Worm (Caenorhabditis elegans) whole organism, early embryonic: ENCODE data around the gene fipr-13.

Experiments
- B0310.2 ChIP-seq: sonication (generic microtip); optimal IDR thresholded peaks from 2 replicates; lab custom pipeline; 2016; ENCODE audit warnings: mild to moderate bottlenecking, missing genetic modification characterization, missing compliant biosample characterization
- F13C5.2 ChIP-seq: sonication (generic microtip); optimal IDR thresholded peaks from 2 replicates; lab custom pipeline; 2017; ENCODE audit warnings: mild to moderate bottlenecking, missing genetic modification characterization, inconsistent platforms, missing compliant biosample characterization
- aly-1 ChIP-seq: sonication (generic microtip); optimal IDR thresholded peaks from 2 replicates; lab custom pipeline; 2016; ENCODE audit warnings: missing genetic modification characterization, missing compliant biosample characterization
- ama-1 ChIP-seq: fragments of 150-350 bp; optimal IDR thresholded peaks from 2 replicates; lab custom pipeline; 2014
- ceh-13 ChIP-seq: fragments of 200-800 bp; sonication (Bioruptor generic); optimal IDR thresholded peaks from 2 replicates; lab custom pipeline; 2018; ENCODE audit warnings: mild to moderate bottlenecking, missing genetic modification characterization, missing compliant biosample characterization
- ceh-36 ChIP-seq: sonication (generic microtip); optimal IDR thresholded peaks from 2 replicates; lab custom pipeline; 2016; ENCODE audit warnings: missing genetic modification characterization, inconsistent platforms, missing compliant biosample characterization
- ets-7 ChIP-seq: sonication (generic microtip); optimal IDR thresholded peaks from 2 replicates; lab custom pipeline; 2016; ENCODE audit warnings: missing genotype, missing genetic modification characterization, missing compliant biosample characterization
- flt-1 ChIP-seq: fragments of 200-800 bp; sonication (Bioruptor generic); IDR thresholded peaks from 2 replicates; pipeline ENCODE4 v1.3.6; 2022; ENCODE audit warnings: missing genetic modification characterization, missing compliant biosample characterization
- hmbx-1 ChIP-seq: sonication (generic microtip); optimal IDR thresholded peaks from 2 replicates; lab custom pipeline; 2016; ENCODE audit warnings: mild to moderate bottlenecking, missing genetic modification characterization, missing compliant biosample characterization
- hmg-4 ChIP-seq: fragments of 200-800 bp; sonication (Bioruptor generic); optimal IDR thresholded peaks from 2 replicates; lab custom pipeline; 2018; ENCODE audit warnings: mild to moderate bottlenecking, missing genetic modification characterization, missing compliant biosample characterization
- hnd-1 ChIP-seq: sonication (generic microtip); optimal IDR thresholded peaks from 2 replicates; lab custom pipeline; 2016; ENCODE audit warnings: missing genetic modification characterization, missing compliant biosample characterization
- pes-1 ChIP-seq: fragments of 200-800 bp; sonication (Bioruptor generic); IDR thresholded peaks from 2 replicates; pipeline ENCODE4 v1.3.6; 2022; ENCODE audit warnings: missing genetic modification reagents, missing genetic modification characterization, missing compliant biosample characterization
- scrt-1 ChIP-seq: fragments of 200-800 bp; sonication (Bioruptor generic); IDR thresholded peaks from 2 replicates; pipeline ENCODE4 v1.3.6; 2022; ENCODE audit warnings: missing genetic modification characterization, missing compliant biosample characterization
- sea-1 ChIP-seq: fragments of 200-800 bp; sonication (Bioruptor generic); conservative IDR thresholded peaks from 2 replicates; pipeline ENCODE4 v1.3.6; 2022; ENCODE audit warnings: missing genetic modification characterization, missing compliant biosample characterization
- tbx-11 ChIP-seq: fragments of 200-800 bp; sonication (Bioruptor generic); IDR thresholded peaks from 2 replicates; pipeline ENCODE4 v1.3.6; 2022; ENCODE audit warnings: missing genetic modification characterization, missing compliant biosample characterization
- tbx-37 ChIP-seq: fragments of 200-800 bp; sonication (Bioruptor generic); conservative IDR thresholded peaks from 2 replicates; pipeline ENCODE4 v1.3.6; 2022; ENCODE audit warnings: missing genetic modification reagents, missing genetic modification characterization, missing compliant biosample characterization
- tra-4 ChIP-seq: sonication (generic microtip); optimal IDR thresholded peaks from 2 replicates; lab custom pipeline; 2017; ENCODE audit warnings: missing genetic modification characterization, missing compliant biosample characterization

fipr-13 gene

ce11 chrV:10096932-10097331, 32.6 kb downstream of the fipr-13 start:
- TF ChIP-seq aly-1 (tag; lab: Kevin White, UChicago), result no peak
- no peak for TF ChIP-seq tra-4 (tag; lab: Kevin White, UChicago)
- TF ChIP-seq tbx-37, result no peak
- no peak for TF ChIP-seq ets-7
- no peak for TF ChIP-seq tbx-11 (GFP tag; lab: Robert Waterston, UW)
- no peak for TF ChIP-seq sea-1 (GFP tag; lab: Robert Waterston, UW)
- no peak for TF ChIP-seq hmbx-1 (tag; lab: Kevin White, UChicago)
- no peak for TF ChIP-seq hnd-1
- no peak for TF ChIP-seq pes-1 (GFP tag; lab: Robert Waterston, UW)
- TF ChIP-seq ama-1 (lab: Kevin White, UChicago), result no peak
- no peak for TF ChIP-seq ceh-13 (GFP tag; lab: Kevin White, UChicago)
- TF ChIP-seq flt-1 (GFP tag; lab: Robert Waterston, UW), result no peak
- no peak for TF ChIP-seq F13C5.2
- TF ChIP-seq B0310.2, result no peak
- TF ChIP-seq scrt-1 (GFP tag; lab: Robert Waterston, UW), result no peak
- TF ChIP-seq ceh-36 (tag; lab: Kevin White, UChicago), result no peak
- TF ChIP-seq hmg-4 (GFP tag; lab: Kevin White, UChicago), result no peak

ce11 chrV:10098429-10098828, 34.1 kb downstream of the fipr-13 start, which contains the start of gene ugt-47:
Gene ugt-47 (minus strand): TSS chrV:10098597.
- TF ChIP-seq ceh-36 (tag; lab: Kevin White, UChicago) (no peak), sea-1 (GFP tag; lab: Robert Waterston, UW) (no peak), F13C5.2 (no peak), flt-1 (GFP tag; lab: Robert Waterston, UW) (no peak), tbx-11 (GFP tag; lab: Robert Waterston, UW) (no peak), ets-7 (no peak), hnd-1 (no peak), tbx-37 (no peak), tra-4 (tag; lab: Kevin White, UChicago) (no peak), hmg-4 (GFP tag; lab: Kevin White, UChicago) (no peak), hmbx-1 (tag; lab: Kevin White, UChicago) (no peak), ceh-13 (GFP tag; lab: Kevin White, UChicago) (no peak), ama-1 (lab: Kevin White, UChicago) (no peak)

DNA sequence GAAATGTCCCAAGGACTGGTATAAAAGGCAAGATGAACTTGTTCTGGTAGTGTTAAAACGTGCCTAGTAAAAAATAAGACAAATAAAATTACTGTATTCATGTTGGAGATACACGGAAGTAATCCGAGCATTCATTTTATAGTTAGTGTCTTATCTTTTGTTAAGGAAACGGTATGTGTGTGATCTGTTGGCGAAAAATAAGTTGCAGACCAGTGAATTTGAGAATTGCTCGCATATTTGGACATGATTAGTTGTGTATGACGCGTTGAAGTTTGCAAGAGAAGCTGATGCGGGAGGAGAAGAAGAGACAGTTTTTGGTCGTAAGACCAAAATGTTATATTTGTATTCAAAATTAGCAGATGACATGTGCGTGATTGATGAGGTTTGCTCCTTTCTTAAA, 37.6 kb downstream of the fipr-13 start, which contains the start of gene C08B6.14:
Gene C08B6.14 (minus strand): TSS at position 101 of the 400 bp plus-strand sequence.
- TF ChIP-seq pes-1 (GFP tag; lab: Robert Waterston, UW) (no peak), ets-7 (no peak), B0310.2 (no peak), ceh-36 (tag; lab: Kevin White, UChicago) (no peak)

- TF ChIP-seq scrt-1 (GFP tag; lab: Robert Waterston, UW), result no peak
- TF ChIP-seq ets-7, result no peak
These were observed 39.5 kb downstream of the fipr-13 start for ce11 chrV:10103811-10104210.

DNA sequence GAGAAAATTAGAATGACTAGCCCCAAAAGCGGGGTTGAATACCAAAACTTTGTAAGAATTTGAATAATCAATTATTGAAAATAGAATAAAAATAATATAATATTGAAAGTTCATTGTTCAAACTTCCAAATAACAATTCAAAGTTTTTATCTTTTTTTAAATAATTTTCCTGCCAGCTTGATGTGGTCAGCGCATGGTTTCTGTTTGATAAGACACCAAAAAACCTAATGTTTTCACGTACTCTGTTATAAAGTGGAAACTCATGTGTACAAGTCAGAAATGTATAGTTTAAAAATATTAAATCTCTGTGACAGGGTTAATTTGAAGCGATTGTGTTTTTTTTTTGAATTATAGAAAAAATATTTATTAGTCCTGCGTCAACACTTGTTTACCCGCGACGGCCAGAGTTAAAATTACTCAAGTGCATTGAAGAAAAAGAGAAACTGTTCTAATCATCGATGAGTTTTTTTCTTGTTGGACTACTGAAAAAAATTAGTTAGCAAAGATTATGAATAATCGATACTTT, 40.5 kb downstream of the fipr-13 start, which contains the start of gene ugt-17:
Gene ugt-17 (minus strand): TSS at position 180 of the 526 bp plus-strand sequence.
- TF ChIP-seq hmg-4 (GFP tag; lab: Kevin White, UChicago) (no peak), ets-7 (no peak), B0310.2 (no peak), ceh-36 (tag; lab: Kevin White, UChicago) (no peak), F13C5.2 (no peak), pes-1 (GFP tag; lab: Robert Waterston, UW) (no peak), flt-1 (GFP tag; lab: Robert Waterston, UW) (no peak), hnd-1 (no peak), aly-1 (tag; lab: Kevin White, UChicago) (no peak), tra-4 (tag; lab: Kevin White, UChicago) (no peak), tbx-37 (no peak), ama-1 (lab: Kevin White, UChicago) (no peak), sea-1 (GFP tag; lab: Robert Waterston, UW) (no peak), hmbx-1 (tag; lab: Kevin White, UChicago) (no peak), ceh-13 (GFP tag; lab: Kevin White, UChicago) (no peak), tbx-11 (GFP tag; lab: Robert Waterston, UW) (no peak), scrt-1 (GFP tag; lab: Robert Waterston, UW) (no peak)

- no peak for TF ChIP-seq F13C5.2
- no peak for TF ChIP-seq flt-1 (GFP tag; lab: Robert Waterston, UW)
- TF ChIP-seq ama-1 (lab: Kevin White, UChicago), result no peak
- no peak for TF ChIP-seq hmbx-1 (tag; lab: Kevin White, UChicago)
- TF ChIP-seq tbx-11 (GFP tag; lab: Robert Waterston, UW), result no peak
- TF ChIP-seq aly-1 (tag; lab: Kevin White, UChicago), result no peak
- no peak for TF ChIP-seq ceh-13 (GFP tag; lab: Kevin White, UChicago)
- TF ChIP-seq ceh-36 (tag; lab: Kevin White, UChicago), result no peak
- TF ChIP-seq B0310.2, result no peak
- TF ChIP-seq sea-1 (GFP tag; lab: Robert Waterston, UW), result no peak
- TF ChIP-seq hnd-1, result no peak
These were observed 41.1 kb downstream of the fipr-13 start, which contains the start of gene C08B6.2 for ce11 chrV:10105412-10105811. Gene C08B6.2 (plus strand): TSS chrV:10105712.

ce11 chrV:10107309-10107708, 43.0 kb downstream of the fipr-13 start, which contains the start of gene C08B6.11:
Gene C08B6.11 (plus strand): TSS chrV:10107609.
- TF ChIP-seq F13C5.2, result no peak
- TF ChIP-seq tbx-37, result no peak
- no peak for TF ChIP-seq B0310.2
- no peak for TF ChIP-seq ceh-13 (GFP tag; lab: Kevin White, UChicago)
- TF ChIP-seq scrt-1 (GFP tag; lab: Robert Waterston, UW), result no peak
- TF ChIP-seq pes-1 (GFP tag; lab: Robert Waterston, UW), result no peak
- TF ChIP-seq hmg-4 (GFP tag; lab: Kevin White, UChicago), result no peak
- TF ChIP-seq sea-1 (GFP tag; lab: Robert Waterston, UW), result no peak
- TF ChIP-seq tra-4 (tag; lab: Kevin White, UChicago), result no peak
- no peak for TF ChIP-seq hmbx-1 (tag; lab: Kevin White, UChicago)
- no peak for TF ChIP-seq hnd-1
- TF ChIP-seq ets-7, result no peak
- TF ChIP-seq ama-1 (lab: Kevin White, UChicago), result no peak
- no peak for TF ChIP-seq flt-1 (GFP tag; lab: Robert Waterston, UW)
- no peak for TF ChIP-seq tbx-11 (GFP tag; lab: Robert Waterston, UW)
- TF ChIP-seq aly-1 (tag; lab: Kevin White, UChicago), result no peak
- TF ChIP-seq ceh-36 (tag; lab: Kevin White, UChicago), result no peak
